Worm (Caenorhabditis elegans) whole organism, L4 larva: Measurements from ENCODE around the gene srw-102.

Experiments
- R02D3.7 ChIP-seq: fragments of 150-350 bp; sonication (generic microtip); optimal IDR thresholded peaks from 3 replicates; lab custom pipeline; 2014; ENCODE audit warnings: missing biosample characterization, missing genetic modification characterization
- ama-1 ChIP-seq: fragments of 150-350 bp; optimal IDR thresholded peaks from 2 replicates; lab custom pipeline; 2014; ENCODE audit warnings: inconsistent platforms, mixed read lengths
- ceh-62 ChIP-seq: sonication (generic microtip); optimal IDR thresholded peaks from 2 replicates; lab custom pipeline; 2017; ENCODE audit warnings: missing biosample characterization, missing genetic modification characterization
- lir-3 ChIP-seq: sonication (generic microtip); optimal IDR thresholded peaks from 2 replicates; lab custom pipeline; 2016; ENCODE audit warnings: mild to moderate bottlenecking, missing genetic modification characterization, missing compliant biosample characterization
- nhr-77 ChIP-seq: fragments of 150-350 bp; optimal IDR thresholded peaks from 2 replicates; lab custom pipeline; 2014; ENCODE audit warnings: missing biosample characterization, missing genetic modification characterization
- skn-1 ChIP-seq: fragments of 150-350 bp; optimal IDR thresholded peaks from 2 replicates; lab custom pipeline; 2014; ENCODE audit warnings: missing biosample characterization, missing genetic modification characterization
- zag-1 ChIP-seq: fragments of 150-350 bp; optimal IDR thresholded peaks from 2 replicates; lab custom pipeline; 2014; ENCODE audit warnings: missing biosample characterization, missing genetic modification characterization

ce11 chrV:1741074-1741473 is 21.0 kb downstream of the srw-102 start, which contains the start of gene srab-25:
- TF ChIP-seq R02D3.7 (tag; lab: Kevin White, UChicago) (no peak), skn-1 (tag; lab: Kevin White, UChicago) (no peak), zag-1 (tag; lab: Kevin White, UChicago) (no peak), ceh-62 (tag; lab: Kevin White, UChicago) (no peak), nhr-77 (no peak), ama-1 (lab: Kevin White, UChicago) (no peak), lir-3 (tag; lab: Kevin White, UChicago) (no peak)
